Fruit fly (Drosophila melanogaster): ENCODE results near the gene CG15747.

CG15747 gene

dm6 chrX:13332702-13333243 lies 5.3 kb upstream of the CG15747 start (continued):
- TF ChIP-seq CG2678 (tag; optimal IDR thresholded peaks at IDR 0.05): peak; percentile 55

- TF ChIP-seq Jarid2 (GFP tag; optimal IDR thresholded peaks at IDR 0.05) (no peak), lmd (GFP tag; IDR thresholded peaks at IDR 0.05) (no peak; the same call in 1 of the 2 replicates), Scr (GFP tag; IDR thresholded peaks at IDR 0.05; ENCODE audit: partially characterized antibody) (no peak), slou (GFP tag; optimal IDR thresholded peaks at IDR 0.05) (no peak), zf30C (GFP tag; optimal IDR thresholded peaks at IDR 0.05) (no peak), CG15011 (GFP tag; optimal IDR thresholded peaks at IDR 0.05) (no peak), disco-r (GFP tag; optimal IDR thresholded peaks at IDR 0.05) (no peak), CG2678 (tag; optimal IDR thresholded peaks at IDR 0.05) (no peak), NfI (GFP tag; optimal IDR thresholded peaks at IDR 0.05) (peak; percentile 47), Doc2 (GFP tag; IDR thresholded peaks at IDR 0.05) (no peak), mld (GFP tag; IDR thresholded peaks at IDR 0.05; ENCODE audit: partially characterized antibody) (no peak), nmo (GFP tag; optimal IDR thresholded peaks at IDR 0.05) (peak; percentile 2), CG13287 (GFP tag; IDR thresholded peaks at IDR 0.05; ENCODE audit: partially characterized antibody) (peak; percentile 38; the same call in 1 of the 2 replicates), CG14860 (GFP tag; IDR thresholded peaks at IDR 0.05; ENCODE audit: partially characterized antibody) (no peak), CG9817 (tag; optimal IDR thresholded peaks at IDR 0.05) (peak; percentile 7), hth (optimal IDR thresholded peaks at IDR 0.05) (no peak), CG11398 (GFP tag; optimal IDR thresholded peaks at IDR 0.05) (peak; percentile 52), CG10543 (GFP tag; optimal IDR thresholded peaks at IDR 0.05) (peak; percentile 42), shn (GFP tag; optimal IDR thresholded peaks at IDR 0.05) (peak; percentile 54), fd96Cb (tag; optimal IDR thresholded peaks at IDR 0.05) (no peak), lilli (GFP tag; optimal IDR thresholded peaks at IDR 0.05) (peak; percentile 65), zen2 (GFP tag; IDR thresholded peaks at IDR 0.05; ENCODE audit: partially characterized antibody) (no peak), Ets65A (GFP tag) (peak; percentile 17), CG10209 (GFP tag; optimal IDR thresholded peaks at IDR 0.05) (peak; percentile 21), CG8924 (tag; optimal IDR thresholded peaks at IDR 0.05) (no peak), CG17802 (tag; optimal IDR thresholded peaks at IDR 0.05) (no peak), CG42726 (GFP tag; IDR thresholded peaks at IDR 0.05; ENCODE audit: partially characterized antibody) (no peak), CG11247 (GFP tag; IDR thresholded peaks at IDR 0.05) (peak; percentile 52; the same call in 1 of the 2 replicates), p53 (GFP tag; optimal IDR thresholded peaks at IDR 0.05) (no peak), CG12219 (GFP tag; optimal IDR thresholded peaks at IDR 0.05) (no peak), ash1 (GFP tag; optimal IDR thresholded peaks at IDR 0.05) (no peak), tin (GFP tag; optimal IDR thresholded peaks at IDR 0.05) (peak; percentile 50), CoRest (tag; optimal IDR thresholded peaks at IDR 0.05) (peak; percentile 1), CG11723 (GFP tag; optimal IDR thresholded peaks at IDR 0.05) (no peak), CG8089 (GFP tag; optimal IDR thresholded peaks at IDR 0.05) (no peak), CG3847 (GFP tag; IDR thresholded peaks at IDR 0.05) (peak; percentile 54), ab (GFP tag; optimal IDR thresholded peaks at IDR 0.05) (no peak), CG12391 (tag; optimal IDR thresholded peaks at IDR 0.05) (peak; percentile 17), luna (GFP tag; optimal IDR thresholded peaks at IDR 0.05) (peak; percentile 54), CG2129 (GFP tag; IDR thresholded peaks at IDR 0.05; ENCODE audit: partially characterized antibody) (no peak), toy (GFP tag; IDR thresholded peaks at IDR 0.05) (no peak), CG13123 (GFP tag; optimal IDR thresholded peaks at IDR 0.05) (no peak), BtbVII (GFP tag; optimal IDR thresholded peaks at IDR 0.05) (no peak), Sry-δ (GFP tag; optimal IDR thresholded peaks at IDR 0.05) (peak; percentile 33), Dek (tag; optimal IDR thresholded peaks at IDR 0.05) (peak; percentile 17), otp (GFP tag; IDR thresholded peaks at IDR 0.05) (no peak)
These were observed 3.5 kb upstream of the CG15747 start for dm6 chrX:13334434-13335146.
